Fruit fly (Drosophila melanogaster) whole organism, prepupa: ENCODE data around the gene shakB.

ENCODE experiments used
- CG10631 ChIP-seq: fragments of 200-800 bp; sonication (Bioruptor generic); optimal IDR thresholded peaks from 2 replicates; lab custom pipeline; 2016; ENCODE audit warnings: missing biosample characterization, missing genetic modification characterization
- CG10669 ChIP-seq: fragments of 200-800 bp; sonication (Bioruptor generic); optimal IDR thresholded peaks from 3 replicates; lab custom pipeline; 2018; ENCODE audit warnings: missing biosample characterization, mild to moderate bottlenecking, missing genetic modification characterization, moderate library complexity
- Hr39 ChIP-seq: fragments of 200-800 bp; sonication (Bioruptor generic); optimal IDR thresholded peaks from 2 replicates; lab custom pipeline; 2016; ENCODE audit warnings: missing biosample characterization, missing genetic modification characterization

- TF ChIP-seq Hr39 (GFP tag; lab: Kevin White, UChicago) (no peak), CG10631 (GFP tag; lab: Kevin White, UChicago) (no peak), CG10669 (GFP tag; lab: Kevin White, UChicago) (no peak)
These were observed 3.1 kb downstream of the shakB start for dm6 chrX:20923787-20924186.
